Worm (Caenorhabditis elegans): ENCODE results near the gene hlh-28.

Gene hlh-28

ce11 chrX:17544349-17544936 lies 6.4 kb upstream of the hlh-28 start (continued):
- TF ChIP-seq rpc-1 (optimal IDR thresholded peaks at IDR 0.05) (no peak), rpc-1 (tag; optimal IDR thresholded peaks at IDR 0.05) (no peak), ceh-58 (GFP tag; IDR thresholded peaks at IDR 0.05) (no peak), hsf-1 (GFP tag; IDR thresholded peaks at IDR 0.05) (no peak), ztf-22 (GFP tag; optimal IDR thresholded peaks at IDR 0.05) (no peak), aptf-3 (GFP tag; IDR thresholded peaks at IDR 0.05) (no peak), madf-3 (GFP tag; IDR thresholded peaks at IDR 0.05) (0 out of 2 replicates have a peak, but pooled peaks have one; percentile 56), snpc-3.4 (tag; optimal IDR thresholded peaks at IDR 0.05) (no peak), mel-28 (tag; optimal IDR thresholded peaks at IDR 0.05; ENCODE audit: borderline replicate concordance) (no peak), ceh-27 (GFP tag; optimal IDR thresholded peaks at IDR 0.05) (peak; percentile 85), K12H6.12 (tag; optimal IDR thresholded peaks at IDR 0.05) (peak; percentile 74), snpc-4 (GFP tag; optimal IDR thresholded peaks at IDR 0.05) (no peak), snpc-4 (tag; optimal IDR thresholded peaks at IDR 0.05) (peak in 2 of 4 experiments; percentile 63 to 76), athp-1 (tag; optimal IDR thresholded peaks at IDR 0.05) (no peak), ceh-40 (GFP tag; IDR thresholded peaks at IDR 0.05) (no peak), snpc-1.1 (tag; optimal IDR thresholded peaks at IDR 0.05; ENCODE audit: insufficient read depth) (no peak), cebp-1 (GFP tag; IDR thresholded peaks at IDR 0.05) (peak; percentile 60; the same call in 1 of the 2 replicates), cebp-1 (tag; optimal IDR thresholded peaks at IDR 0.05) (peak; percentile 84), die-1 (tag; optimal IDR thresholded peaks at IDR 0.05) (no peak), F33H1.4 (GFP tag; IDR thresholded peaks at IDR 0.05) (no peak), rec-8 (tag; optimal IDR thresholded peaks at IDR 0.05) (no peak), B0019.2 (GFP tag; conservative IDR thresholded peaks at IDR 0.05) (no peak), lin-26 (GFP tag; IDR thresholded peaks at IDR 0.05) (peak; percentile 70), pbrm-1 (GFP tag; IDR thresholded peaks at IDR 0.05) (peak; percentile 87), dox-1 (GFP tag; IDR thresholded peaks at IDR 0.05) (peak; percentile 98), zfh-2 (GFP tag; conservative IDR thresholded peaks at IDR 0.05) (no peak), egl-18 (GFP tag; IDR thresholded peaks at IDR 0.05) (peak; percentile 90)

DNA sequence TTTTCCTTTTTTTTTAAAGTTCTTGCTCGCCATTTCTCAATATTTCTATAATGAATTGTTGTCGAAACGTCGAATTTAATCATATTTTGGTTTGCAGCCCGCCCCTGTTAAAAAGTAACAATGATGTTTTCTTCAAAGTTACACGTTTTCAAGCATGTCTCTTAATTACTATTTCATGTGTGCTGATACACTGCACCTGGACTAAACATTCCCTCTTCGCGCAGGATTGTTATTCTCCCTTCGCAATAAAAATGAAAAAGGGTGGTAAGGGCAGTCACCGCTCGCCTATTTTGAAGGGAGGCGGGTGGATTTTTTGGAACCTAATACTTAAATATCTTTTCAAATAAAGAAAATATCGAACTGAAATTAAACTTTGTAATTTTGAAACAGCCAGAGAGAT lies 5.4 kb upstream of the hlh-28 start:
- TF ChIP-seq attf-6 (GFP tag; IDR thresholded peaks at IDR 0.05): no peak
- TF ChIP-seq madf-10 (tag; optimal IDR thresholded peaks at IDR 0.05): no peak
- TF ChIP-seq lin-35 (GFP tag; optimal IDR thresholded peaks at IDR 0.05): peak in 1 of 3 experiments; percentile 57
- TF ChIP-seq lir-1 (GFP tag; conservative IDR thresholded peaks at IDR 0.05): no peak
- TF ChIP-seq hmg-1.2 (GFP tag; IDR thresholded peaks at IDR 0.05): peak; percentile 57
- no peak for TF ChIP-seq mel-28 (tag; optimal IDR thresholded peaks at IDR 0.05; ENCODE audit: borderline replicate concordance)
- no peak for TF ChIP-seq dpl-1 (GFP tag; optimal IDR thresholded peaks at IDR 0.05)
- TF ChIP-seq B0336.3 (GFP tag; IDR thresholded peaks at IDR 0.05): 0 out of 2 replicates have a peak, but pooled peaks have one; percentile 24
- no peak for TF ChIP-seq lsy-27 (tag; optimal IDR thresholded peaks at IDR 0.05; ENCODE audit: borderline replicate concordance, insufficient read depth)
- TF ChIP-seq F37B4.10 (GFP tag; IDR thresholded peaks at IDR 0.05): no peak
- TF ChIP-seq F22D6.2 (tag; optimal IDR thresholded peaks at IDR 0.05): no peak
- TF ChIP-seq D2030.7 (GFP tag; IDR thresholded peaks at IDR 0.05): no peak
- no peak for TF ChIP-seq B0035.1 (tag; optimal IDR thresholded peaks at IDR 0.05)
- no peak for TF ChIP-seq attf-5 (GFP tag; optimal IDR thresholded peaks at IDR 0.05)
- no peak for TF ChIP-seq ceh-40 (GFP tag; IDR thresholded peaks at IDR 0.05)
- TF ChIP-seq ets-4 (GFP tag; optimal IDR thresholded peaks at IDR 0.05): no peak
- TF ChIP-seq zim-3 (tag; optimal IDR thresholded peaks at IDR 0.05): no peak
- TF ChIP-seq Y53G8AR.9 (GFP tag; conservative IDR thresholded peaks at IDR 0.05): 0 out of 2 replicates have a peak, but pooled peaks have one; percentile 22
- no peak for TF ChIP-seq nfya-1 (tag; optimal IDR thresholded peaks at IDR 0.05; ENCODE audit: borderline replicate concordance, insufficient read depth)
- TF ChIP-seq ccch-3 (GFP tag; optimal IDR thresholded peaks at IDR 0.05): no peak
- no peak for TF ChIP-seq ceh-58 (GFP tag; IDR thresholded peaks at IDR 0.05)
- peak; percentile 39 for TF ChIP-seq nhr-80 (tag; optimal IDR thresholded peaks at IDR 0.05)
- TF ChIP-seq F55B11.4 (tag; optimal IDR thresholded peaks at IDR 0.05; ENCODE audit: borderline replicate concordance, insufficient read depth): no peak
- TF ChIP-seq zfh-2 (GFP tag; conservative IDR thresholded peaks at IDR 0.05): no peak
- no peak for TF ChIP-seq mxl-1 (tag; optimal IDR thresholded peaks at IDR 0.05)
